Worm (Caenorhabditis elegans) whole organism, late embryonic: Measurements from ENCODE around the gene col-150.

Experiments used
- ceh-24 ChIP-seq: sonication (generic microtip); optimal IDR thresholded peaks from 2 replicates; lab custom pipeline; 2016; ENCODE audit warnings: mild to moderate bottlenecking, missing genetic modification characterization, missing compliant biosample characterization
- ceh-34 ChIP-seq: sonication (generic microtip); optimal IDR thresholded peaks from 2 replicates; lab custom pipeline; 2016; ENCODE audit warnings: mild to moderate bottlenecking, missing genetic modification characterization, missing compliant biosample characterization
- elt-4 ChIP-seq: sonication (generic microtip); optimal IDR thresholded peaks from 2 replicates; lab custom pipeline; 2016; ENCODE audit warnings: missing genetic modification characterization, missing compliant biosample characterization
- ets-4 ChIP-seq: sonication (generic microtip); optimal IDR thresholded peaks from 2 replicates; lab custom pipeline; 2016; ENCODE audit warnings: missing genetic modification characterization, missing compliant biosample characterization
- madf-2 ChIP-seq: sonication (generic microtip); optimal IDR thresholded peaks from 2 replicates; lab custom pipeline; 2017; ENCODE audit warnings: missing genetic modification characterization, missing compliant biosample characterization
- nhr-11 ChIP-seq: fragments of 150-350 bp; optimal IDR thresholded peaks from 2 replicates; lab custom pipeline; 2014; ENCODE audit warnings: missing biosample characterization, missing genetic modification characterization
- pat-9 ChIP-seq: fragments of 200-800 bp; sonication (Bioruptor generic); optimal IDR thresholded peaks from 2 replicates; lab custom pipeline; 2018; ENCODE audit warnings: mild to moderate bottlenecking, missing genetic modification characterization, moderate library complexity, missing compliant biosample characterization
- pqm-1 ChIP-seq: sonication (generic microtip); optimal IDR thresholded peaks from 2 replicates; lab custom pipeline; 2016; ENCODE audit warnings: missing genetic modification characterization, missing compliant biosample characterization
- sox-4 ChIP-seq: sonication (generic microtip); optimal IDR thresholded peaks from 2 replicates; lab custom pipeline; 2017; ENCODE audit warnings: mild to moderate bottlenecking, missing genetic modification characterization, inconsistent platforms, missing compliant biosample characterization
- tbx-2 ChIP-seq: sonication (generic microtip); optimal IDR thresholded peaks from 2 replicates; lab custom pipeline; 2016; ENCODE audit warnings: missing genetic modification characterization, missing compliant biosample characterization
- ttx-3 ChIP-seq: sonication (generic microtip); optimal IDR thresholded peaks from 2 replicates; lab custom pipeline; 2016; ENCODE audit warnings: missing genetic modification reagents, missing genetic modification characterization, missing compliant biosample characterization
- unc-86 ChIP-seq: sonication (generic microtip); optimal IDR thresholded peaks from 2 replicates; lab custom pipeline; 2016; ENCODE audit warnings: missing genetic modification characterization, missing compliant biosample characterization
- ztf-16 ChIP-seq: sonication (generic microtip); optimal IDR thresholded peaks from 2 replicates; lab custom pipeline; 2017; ENCODE audit warnings: missing genetic modification characterization, missing compliant biosample characterization

ce11 chrV:10333843-10334242, 39.4 kb upstream of the col-150 start:
- TF ChIP-seq pat-9, result no peak
- TF ChIP-seq tbx-2 (tag; lab: Kevin White, UChicago), result no peak
- TF ChIP-seq nhr-11, result no peak
- no peak for TF ChIP-seq elt-4 (tag; lab: Kevin White, UChicago)
- no peak for TF ChIP-seq sox-4
- TF ChIP-seq madf-2 (tag; lab: Kevin White, UChicago), result no peak
- TF ChIP-seq ceh-34 (tag; lab: Kevin White, UChicago), result no peak
- TF ChIP-seq unc-86, result no peak
- no peak for TF ChIP-seq ceh-24 (tag; lab: Kevin White, UChicago)
- no peak for TF ChIP-seq ets-4 (tag; lab: Kevin White, UChicago)
- no peak for TF ChIP-seq ttx-3 (tag; lab: Kevin White, UChicago)
- no peak for TF ChIP-seq pqm-1
- no peak for TF ChIP-seq ztf-16 (tag; lab: Kevin White, UChicago)
